Worm (Caenorhabditis elegans) whole organism, late embryonic: ENCODE measurements around the gene D2023.3.

ENCODE experiments used
- C08G9.2 ChIP-seq: sonication (generic microtip); optimal IDR thresholded peaks from 2 replicates; lab custom pipeline; 2016; ENCODE audit warnings: mild to moderate bottlenecking, missing genetic modification characterization, moderate library complexity, missing compliant biosample characterization
- F13H6.1 ChIP-seq: sonication (generic microtip); optimal IDR thresholded peaks from 2 replicates; lab custom pipeline; 2016; ENCODE audit warnings: missing genetic modification characterization, missing compliant biosample characterization
- K02D7.2 ChIP-seq: sonication (generic microtip); optimal IDR thresholded peaks from 2 replicates; lab custom pipeline; 2017; ENCODE audit warnings: mild to moderate bottlenecking, missing genetic modification characterization, missing compliant biosample characterization
- K09A11.1 ChIP-seq: sonication (generic microtip); optimal IDR thresholded peaks from 2 replicates; lab custom pipeline; 2017; ENCODE audit warnings: antibody characterized with exemption, mild to moderate bottlenecking, missing genetic modification characterization, missing compliant biosample characterization; ENCODE audit not compliant: insufficient read depth
- ahr-1 ChIP-seq: sonication (generic microtip); optimal IDR thresholded peaks from 2 replicates; lab custom pipeline; 2016; ENCODE audit warnings: missing genetic modification characterization, missing compliant biosample characterization
- ceh-14 ChIP-seq: sonication (generic microtip); optimal IDR thresholded peaks from 2 replicates; lab custom pipeline; 2016; ENCODE audit warnings: missing genotype, missing genetic modification characterization, missing compliant biosample characterization
- ceh-24 ChIP-seq: sonication (generic microtip); optimal IDR thresholded peaks from 2 replicates; lab custom pipeline; 2016; ENCODE audit warnings: mild to moderate bottlenecking, missing genetic modification characterization, missing compliant biosample characterization
- ceh-31 ChIP-seq: sonication (generic microtip); optimal IDR thresholded peaks from 2 replicates; lab custom pipeline; 2016; ENCODE audit warnings: missing genetic modification characterization, missing compliant biosample characterization
- ceh-45 ChIP-seq: fragments of 200-800 bp; sonication (Bioruptor generic); IDR thresholded peaks from 2 replicates; pipeline ENCODE4 v1.3.6; 2022; ENCODE audit warnings: missing genetic modification reagents, missing genetic modification characterization, missing compliant biosample characterization
- ceh-48 ChIP-seq: sonication (generic microtip); optimal IDR thresholded peaks from 2 replicates; lab custom pipeline; 2016; ENCODE audit warnings: missing genetic modification characterization, inconsistent platforms, missing compliant biosample characterization
- ceh-9 ChIP-seq: sonication (generic microtip); optimal IDR thresholded peaks from 2 replicates; lab custom pipeline; 2016; ENCODE audit warnings: mild to moderate bottlenecking, missing genetic modification characterization, inconsistent platforms, missing compliant biosample characterization
- che-1 ChIP-seq: sonication (generic microtip); optimal IDR thresholded peaks from 2 replicates; lab custom pipeline; 2016; ENCODE audit warnings: mild to moderate bottlenecking, missing genetic modification characterization, missing compliant biosample characterization
- dmd-4 ChIP-seq: sonication (generic microtip); optimal IDR thresholded peaks from 2 replicates; lab custom pipeline; 2016; ENCODE audit warnings: borderline replicate concordance, missing genetic modification characterization, missing compliant biosample characterization
- elt-4 ChIP-seq: sonication (generic microtip); optimal IDR thresholded peaks from 2 replicates; lab custom pipeline; 2016; ENCODE audit warnings: missing genetic modification characterization, missing compliant biosample characterization
- fax-1 ChIP-seq: sonication (generic microtip); optimal IDR thresholded peaks from 2 replicates; lab custom pipeline; 2016; ENCODE audit warnings: missing genotype, missing genetic modification characterization, missing compliant biosample characterization
- fkh-10 ChIP-seq: fragments of 150-350 bp; optimal IDR thresholded peaks from 2 replicates; lab custom pipeline; 2014; ENCODE audit warnings: missing biosample characterization, missing genetic modification reagents, missing genetic modification characterization
- fkh-6 ChIP-seq: sonication (generic microtip); optimal IDR thresholded peaks from 2 replicates; lab custom pipeline; 2016; ENCODE audit warnings: missing genetic modification characterization, missing compliant biosample characterization
- hlh-6 ChIP-seq: sonication (generic microtip); optimal IDR thresholded peaks from 2 replicates; lab custom pipeline; 2016; ENCODE audit warnings: missing genotype, missing genetic modification characterization, missing compliant biosample characterization
- lin-11 ChIP-seq: fragments of 200-800 bp; sonication (Bioruptor generic); optimal IDR thresholded peaks from 2 replicates; lab custom pipeline; 2018; ENCODE audit warnings: mild to moderate bottlenecking, missing genetic modification characterization, missing compliant biosample characterization
- nfya-1 ChIP-seq: sonication (generic microtip); optimal IDR thresholded peaks from 2 replicates; lab custom pipeline; 2017; ENCODE audit warnings: missing genetic modification characterization, mild to moderate bottlenecking, missing compliant biosample characterization, antibody characterized with exemption, moderate library complexity
- nhr-232 ChIP-seq: sonication (generic microtip); optimal IDR thresholded peaks from 2 replicates; lab custom pipeline; 2016; ENCODE audit warnings: missing genetic modification characterization, missing compliant biosample characterization
- npax-4 ChIP-seq: sonication (generic microtip); optimal IDR thresholded peaks from 2 replicates; lab custom pipeline; 2016; ENCODE audit warnings: missing genetic modification characterization, missing compliant biosample characterization
- pag-3 ChIP-seq: sonication (generic microtip); optimal IDR thresholded peaks from 2 replicates; lab custom pipeline; 2016; ENCODE audit warnings: missing compliant biosample characterization, missing genetic modification characterization, borderline replicate concordance
- pat-9 ChIP-seq: fragments of 200-800 bp; sonication (Bioruptor generic); optimal IDR thresholded peaks from 2 replicates; lab custom pipeline; 2018; ENCODE audit warnings: mild to moderate bottlenecking, missing genetic modification characterization, moderate library complexity, missing compliant biosample characterization
- pha-2 ChIP-seq: sonication (generic microtip); optimal IDR thresholded peaks from 2 replicates; lab custom pipeline; 2017; ENCODE audit warnings: mild to moderate bottlenecking, missing genetic modification characterization, missing compliant biosample characterization
- pha-4 ChIP-seq: fragments of 150-350 bp; optimal IDR thresholded peaks from 2 replicates; lab custom pipeline; 2018; ENCODE audit warnings: missing biosample characterization, missing genetic modification reagents, missing genetic modification characterization
- ref-2 ChIP-seq: sonication (generic microtip); optimal IDR thresholded peaks from 2 replicates; lab custom pipeline; 2016; ENCODE audit warnings: missing genetic modification characterization, missing compliant biosample characterization
- rnt-1 ChIP-seq: sonication (generic microtip); optimal IDR thresholded peaks from 2 replicates; lab custom pipeline; 2016; ENCODE audit warnings: missing genetic modification characterization, missing compliant biosample characterization
- sox-4 ChIP-seq: sonication (generic microtip); optimal IDR thresholded peaks from 2 replicates; lab custom pipeline; 2017; ENCODE audit warnings: mild to moderate bottlenecking, missing genetic modification characterization, inconsistent platforms, missing compliant biosample characterization
- tbx-2 ChIP-seq: sonication (generic microtip); optimal IDR thresholded peaks from 2 replicates; lab custom pipeline; 2016; ENCODE audit warnings: missing genetic modification characterization, missing compliant biosample characterization
- ttx-3 ChIP-seq: sonication (generic microtip); optimal IDR thresholded peaks from 2 replicates; lab custom pipeline; 2016; ENCODE audit warnings: missing genetic modification reagents, missing genetic modification characterization, missing compliant biosample characterization
- unc-3 ChIP-seq, 2 experiments: fragments of 200-800 bp in 1 of 2; sonication (Bioruptor generic) in 1 of 2; sonication (generic microtip) in 1 of 2; conservative IDR thresholded peaks in 1 of 2; optimal IDR thresholded peaks in 1 of 2; 2 replicates each; pipeline versions ENCODE4 v1.3.6 to Lab custom; 2016 to 2022; ENCODE audit warnings: missing compliant biosample characterization in 2 of 2, missing genetic modification characterization in 2 of 2, missing genetic modification reagents in 1 of 2
- unc-42 ChIP-seq: sonication (generic microtip); optimal IDR thresholded peaks from 2 replicates; lab custom pipeline; 2016; ENCODE audit warnings: missing genotype, missing genetic modification characterization, missing compliant biosample characterization
- unc-55 ChIP-seq: sonication (generic microtip); optimal IDR thresholded peaks from 2 replicates; lab custom pipeline; 2017; ENCODE audit warnings: missing biosample characterization, missing genetic modification reagents, missing genetic modification characterization
- unc-86 ChIP-seq: sonication (generic microtip); optimal IDR thresholded peaks from 2 replicates; lab custom pipeline; 2016; ENCODE audit warnings: missing genetic modification characterization, missing compliant biosample characterization
- zip-5 ChIP-seq: sonication (generic microtip); optimal IDR thresholded peaks from 2 replicates; lab custom pipeline; 2016; ENCODE audit warnings: missing genetic modification characterization, missing compliant biosample characterization

Gene D2023.3

DNA sequence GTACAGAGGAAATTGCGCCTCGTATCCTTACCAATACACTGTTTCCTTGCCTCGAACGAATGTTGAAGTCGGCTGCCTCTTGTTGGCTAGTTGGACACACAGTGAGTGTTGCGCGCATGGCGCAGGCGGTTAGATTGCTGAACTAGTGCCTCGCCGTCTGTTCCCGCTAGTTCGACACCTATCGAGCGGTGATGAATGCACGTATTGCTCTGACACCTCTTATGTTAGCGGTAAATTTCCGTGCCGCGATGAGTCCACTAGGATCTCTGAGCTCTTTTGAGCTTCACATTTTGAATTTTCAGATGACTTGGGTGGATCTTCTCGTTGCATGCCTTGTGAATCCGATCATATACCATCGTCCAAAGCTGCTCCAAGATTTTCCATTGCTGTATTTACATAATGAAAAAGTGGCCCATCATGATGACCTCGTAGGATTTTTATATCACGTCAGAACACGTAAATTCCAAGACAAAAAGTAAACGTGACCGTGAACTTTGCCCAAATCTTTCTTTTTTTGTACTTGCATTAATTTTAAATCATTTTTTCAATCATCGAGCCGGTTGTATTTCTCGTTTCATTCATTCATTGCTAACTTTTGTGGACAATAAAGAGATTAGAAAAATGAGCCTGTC lies 28.9 kb downstream of the D2023.3 start, which contains the start of gene F55A11.11 (continued):
- TF ChIP-seq npax-4 (tag; lab: Kevin White, UChicago) = peak; percentile 90
- TF ChIP-seq pha-4 = no peak
- TF ChIP-seq nfya-1 (tag; lab: Kevin White, UChicago) = peak; percentile 81
- peak; percentile 94 for TF ChIP-seq tbx-2 (tag; lab: Kevin White, UChicago)
- peak; percentile 91 for TF ChIP-seq lin-11 (tag; lab: Kevin White, UChicago)
- peak; percentile 83 for TF ChIP-seq dmd-4 (tag; lab: Kevin White, UChicago)
- TF ChIP-seq sox-4 (tag; lab: Kevin White, UChicago) = peak; percentile 97
- TF ChIP-seq fkh-6 = peak; percentile 94
- TF ChIP-seq fkh-10 (GFP tag; lab: Kevin White, UChicago) = peak; percentile 85
- peak; percentile 93 for TF ChIP-seq nhr-232 (tag; lab: Kevin White, UChicago)
- TF ChIP-seq pha-2 = peak; percentile 98
- TF ChIP-seq ceh-45 (GFP tag; lab: Robert Waterston, UW) = peak; percentile 81; the same call in 1 of the 2 replicates
- TF ChIP-seq che-1 (tag; lab: Kevin White, UChicago) = peak; percentile 95
- peak; percentile 79 for TF ChIP-seq zip-5 (tag; lab: Kevin White, UChicago)
- TF ChIP-seq unc-86 (tag; lab: Kevin White, UChicago) = peak; percentile 85
- peak; percentile 93 for TF ChIP-seq unc-3 (GFP tag; conservative IDR thresholded peaks at IDR 0.05; lab: Robert Waterston, UW)
- peak; percentile 92 for TF ChIP-seq unc-3 (tag; optimal IDR thresholded peaks at IDR 0.05; lab: Kevin White, UChicago)
- TF ChIP-seq fax-1 (tag; lab: Kevin White, UChicago) = peak; percentile 88
- peak; percentile 82 for TF ChIP-seq ttx-3 (tag; lab: Kevin White, UChicago)
- TF ChIP-seq ref-2 = peak; percentile 95
- peak; percentile 91 for TF ChIP-seq K02D7.2 (tag; lab: Kevin White, UChicago)
- no peak for TF ChIP-seq unc-42 (tag; lab: Kevin White, UChicago)
- TF ChIP-seq ceh-31 = peak; percentile 85
- TF ChIP-seq elt-4 (tag; lab: Kevin White, UChicago) = peak; percentile 52
- peak; percentile 88 for TF ChIP-seq ahr-1 (tag; lab: Kevin White, UChicago)
- TF ChIP-seq F13H6.1 (tag; lab: Kevin White, UChicago) = peak; percentile 87
- peak; percentile 94 for TF ChIP-seq ceh-14
- peak; percentile 82 for TF ChIP-seq C08G9.2 (tag; lab: Kevin White, UChicago)
- peak; percentile 78 for TF ChIP-seq K09A11.1
- TF ChIP-seq hlh-6 (tag; lab: Kevin White, UChicago) = peak; percentile 93
- peak; percentile 88 for TF ChIP-seq ceh-9
- peak; percentile 91 for TF ChIP-seq ceh-48

ce11 chrV:11779810-11780209 lies 32.0 kb downstream of the D2023.3 start:
- TF ChIP-seq unc-55 (GFP tag; lab: Kevin White, UChicago) = peak; percentile 88
- no peak for TF ChIP-seq pag-3
- no peak for TF ChIP-seq ceh-48

DNA sequence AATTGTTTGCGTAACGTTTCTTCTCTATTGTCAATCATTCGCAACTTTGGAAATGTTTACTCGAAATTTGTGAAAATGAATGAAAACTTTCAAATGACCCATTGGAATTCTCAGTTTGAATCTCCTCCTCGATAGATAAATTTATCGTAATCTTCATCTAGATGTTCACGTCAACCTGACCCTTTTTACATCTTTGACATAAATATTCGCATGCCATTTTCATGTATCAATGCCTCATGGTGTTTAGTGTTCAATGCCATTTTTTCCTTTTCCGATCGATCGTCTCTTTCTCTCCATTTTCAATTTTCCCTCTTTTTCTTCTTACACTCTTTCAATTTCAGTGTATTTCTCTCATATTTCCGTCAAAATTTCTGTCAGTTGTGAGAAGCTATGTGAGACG lies 32.5 kb downstream of the D2023.3 start:
- TF ChIP-seq elt-4 (tag; lab: Kevin White, UChicago) (no peak), lin-11 (tag; lab: Kevin White, UChicago) (no peak), K09A11.1 (no peak), rnt-1 (tag; lab: Kevin White, UChicago) (no peak), ceh-24 (no peak), ceh-31 (no peak), unc-86 (tag; lab: Kevin White, UChicago) (no peak), tbx-2 (tag; lab: Kevin White, UChicago) (no peak), pat-9 (tag; lab: Kevin White, UChicago) (no peak)
